Fruit fly (Drosophila melanogaster) whole organism, embryonic: Measurements from ENCODE around the gene CG43679.

Source experiments
- CG10209 ChIP-seq: fragments of 200-800 bp; sonication (Bioruptor generic); optimal IDR thresholded peaks from 3 replicates; lab custom pipeline; 2017; ENCODE audit warnings: missing biosample characterization, mild to moderate bottlenecking, missing genetic modification characterization, missing genetic modification reagents
- CG11504 ChIP-seq: fragments of 200-800 bp; sonication (Bioruptor generic); optimal IDR thresholded peaks from 3 replicates; lab custom pipeline; 2019; ENCODE audit warnings: missing biosample characterization, mild to moderate bottlenecking, missing genetic modification characterization, moderate library complexity
- CG16815 ChIP-seq: fragments of 200-800 bp; sonication (Bioruptor generic); optimal IDR thresholded peaks from 3 replicates; lab custom pipeline; 2017; ENCODE audit warnings: missing biosample characterization, mild to moderate bottlenecking, missing genetic modification characterization
- CG9797 ChIP-seq: fragments of 200-800 bp; sonication (Bioruptor generic); optimal IDR thresholded peaks from 3 replicates; lab custom pipeline; 2018; ENCODE audit warnings: missing biosample characterization, mild to moderate bottlenecking, missing genetic modification characterization
- Fer2 ChIP-seq: fragments of 200-800 bp; sonication (Bioruptor generic); optimal IDR thresholded peaks from 2 replicates; lab custom pipeline; 2018; ENCODE audit warnings: missing biosample characterization, mild to moderate bottlenecking, missing genetic modification characterization, moderate library complexity
- Lim3 ChIP-seq: fragments of 200-800 bp; sonication (Bioruptor generic); IDR thresholded peaks from 2 replicates; pipeline ENCODE4 v1.3.6; 2022; ENCODE audit warnings: missing biosample characterization, missing genetic modification characterization
- Six4 ChIP-seq: fragments of 200-800 bp; sonication (Bioruptor generic); optimal IDR thresholded peaks from 2 replicates; lab custom pipeline; 2016; ENCODE audit warnings: missing biosample characterization, missing genetic modification characterization
- Usf ChIP-seq: fragments of 200-800 bp; sonication (Bioruptor generic); optimal IDR thresholded peaks from 2 replicates; lab custom pipeline; 2017; ENCODE audit warnings: missing genotype, missing biosample characterization, missing genetic modification characterization
- bcd ChIP-seq: fragments of 200-800 bp; sonication (Bioruptor generic); optimal IDR thresholded peaks from 2 replicates; lab custom pipeline; 2017; ENCODE audit warnings: missing biosample characterization, mild to moderate bottlenecking, missing genetic modification characterization
- inv ChIP-seq: fragments of 200-800 bp; sonication (Bioruptor generic); IDR thresholded peaks from 2 replicates; pipeline ENCODE4 v1.3.6; 2022; ENCODE audit warnings: missing biosample characterization, missing genetic modification characterization; ENCODE audit not compliant: partially characterized antibody
- nmo ChIP-seq: fragments of 200-800 bp; sonication (Bioruptor generic); optimal IDR thresholded peaks from 2 replicates; lab custom pipeline; 2018; ENCODE audit warnings: missing biosample characterization, mild to moderate bottlenecking, missing genetic modification characterization, moderate library complexity
- ranshi ChIP-seq: fragments of 200-800 bp; sonication (Bioruptor generic); IDR thresholded peaks from 2 replicates; pipeline ENCODE4 v1.3.6; 2022; ENCODE audit warnings: missing biosample characterization, missing genetic modification characterization

- TF ChIP-seq ranshi, result no peak
- TF ChIP-seq CG10209 (GFP tag; lab: Kevin White, UChicago), result no peak
- no peak for TF ChIP-seq Usf (GFP tag; lab: Kevin White, UChicago)
- TF ChIP-seq CG16815 (GFP tag; lab: Kevin White, UChicago), result no peak
- no peak for TF ChIP-seq bcd (GFP tag; lab: Kevin White, UChicago)
- no peak for TF ChIP-seq inv (GFP tag; lab: Robert Waterston, UW)
- TF ChIP-seq Six4, result no peak
- no peak for TF ChIP-seq CG11504 (tag; lab: Kevin White, UChicago)
- no peak for TF ChIP-seq CG9797 (GFP tag; lab: Kevin White, UChicago)
- TF ChIP-seq Fer2 (tag; lab: Kevin White, UChicago), result no peak
- TF ChIP-seq Lim3 (GFP tag; lab: Robert Waterston, UW), result no peak
- TF ChIP-seq nmo, result no peak
These were observed 45.5 kb downstream of the CG43679 start for dm6 chr3L:15005774-15006173.
